Worm (Caenorhabditis elegans) whole organism, early embryonic: ENCODE measurements around the gene gba-2.

Experiments
- B0310.2 ChIP-seq: sonication (generic microtip); optimal IDR thresholded peaks from 2 replicates; lab custom pipeline; 2016; ENCODE audit warnings: mild to moderate bottlenecking, missing genetic modification characterization, missing compliant biosample characterization
- F13C5.2 ChIP-seq: sonication (generic microtip); optimal IDR thresholded peaks from 2 replicates; lab custom pipeline; 2017; ENCODE audit warnings: mild to moderate bottlenecking, missing genetic modification characterization, inconsistent platforms, missing compliant biosample characterization
- aly-1 ChIP-seq: sonication (generic microtip); optimal IDR thresholded peaks from 2 replicates; lab custom pipeline; 2016; ENCODE audit warnings: missing genetic modification characterization, missing compliant biosample characterization
- ama-1 ChIP-seq: fragments of 150-350 bp; optimal IDR thresholded peaks from 2 replicates; lab custom pipeline; 2014
- ceh-13 ChIP-seq: fragments of 200-800 bp; sonication (Bioruptor generic); optimal IDR thresholded peaks from 2 replicates; lab custom pipeline; 2018; ENCODE audit warnings: mild to moderate bottlenecking, missing genetic modification characterization, missing compliant biosample characterization
- ceh-36 ChIP-seq: sonication (generic microtip); optimal IDR thresholded peaks from 2 replicates; lab custom pipeline; 2016; ENCODE audit warnings: missing genetic modification characterization, inconsistent platforms, missing compliant biosample characterization
- ets-7 ChIP-seq: sonication (generic microtip); optimal IDR thresholded peaks from 2 replicates; lab custom pipeline; 2016; ENCODE audit warnings: missing genotype, missing genetic modification characterization, missing compliant biosample characterization
- flt-1 ChIP-seq: fragments of 200-800 bp; sonication (Bioruptor generic); IDR thresholded peaks from 2 replicates; pipeline ENCODE4 v1.3.6; 2022; ENCODE audit warnings: missing genetic modification characterization, missing compliant biosample characterization
- hmbx-1 ChIP-seq: sonication (generic microtip); optimal IDR thresholded peaks from 2 replicates; lab custom pipeline; 2016; ENCODE audit warnings: mild to moderate bottlenecking, missing genetic modification characterization, missing compliant biosample characterization
- hmg-4 ChIP-seq: fragments of 200-800 bp; sonication (Bioruptor generic); optimal IDR thresholded peaks from 2 replicates; lab custom pipeline; 2018; ENCODE audit warnings: mild to moderate bottlenecking, missing genetic modification characterization, missing compliant biosample characterization
- hnd-1 ChIP-seq: sonication (generic microtip); optimal IDR thresholded peaks from 2 replicates; lab custom pipeline; 2016; ENCODE audit warnings: missing genetic modification characterization, missing compliant biosample characterization
- pes-1 ChIP-seq: fragments of 200-800 bp; sonication (Bioruptor generic); IDR thresholded peaks from 2 replicates; pipeline ENCODE4 v1.3.6; 2022; ENCODE audit warnings: missing genetic modification reagents, missing genetic modification characterization, missing compliant biosample characterization
- scrt-1 ChIP-seq: fragments of 200-800 bp; sonication (Bioruptor generic); IDR thresholded peaks from 2 replicates; pipeline ENCODE4 v1.3.6; 2022; ENCODE audit warnings: missing genetic modification characterization, missing compliant biosample characterization
- sea-1 ChIP-seq: fragments of 200-800 bp; sonication (Bioruptor generic); conservative IDR thresholded peaks from 2 replicates; pipeline ENCODE4 v1.3.6; 2022; ENCODE audit warnings: missing genetic modification characterization, missing compliant biosample characterization
- tbx-11 ChIP-seq: fragments of 200-800 bp; sonication (Bioruptor generic); IDR thresholded peaks from 2 replicates; pipeline ENCODE4 v1.3.6; 2022; ENCODE audit warnings: missing genetic modification characterization, missing compliant biosample characterization
- tbx-37 ChIP-seq: fragments of 200-800 bp; sonication (Bioruptor generic); conservative IDR thresholded peaks from 2 replicates; pipeline ENCODE4 v1.3.6; 2022; ENCODE audit warnings: missing genetic modification reagents, missing genetic modification characterization, missing compliant biosample characterization
- tra-4 ChIP-seq: sonication (generic microtip); optimal IDR thresholded peaks from 2 replicates; lab custom pipeline; 2017; ENCODE audit warnings: missing genetic modification characterization, missing compliant biosample characterization

Gene gba-2

ce11 chrII:2197555-2198288, 11.5 kb upstream of the gba-2 start, which contains the start of gene C33C12.1:
TSS of gene C33C12.1 (plus strand) at chrII:2198238.
- TF ChIP-seq ceh-36 (tag; lab: Kevin White, UChicago): no peak
- no peak for TF ChIP-seq ama-1 (lab: Kevin White, UChicago)
- no peak for TF ChIP-seq hmg-4 (GFP tag; lab: Kevin White, UChicago)
- TF ChIP-seq flt-1 (GFP tag; lab: Robert Waterston, UW): no peak
- TF ChIP-seq tbx-37 (GFP tag; lab: Robert Waterston, UW): no peak
- no peak for TF ChIP-seq ceh-13
- no peak for TF ChIP-seq aly-1 (tag; lab: Kevin White, UChicago)
- no peak for TF ChIP-seq B0310.2 (tag; lab: Kevin White, UChicago)

ce11 chrII:2196742-2197141, 10.5 kb upstream of the gba-2 start:
- TF ChIP-seq tbx-11 (GFP tag; lab: Robert Waterston, UW) (no peak), pes-1 (no peak), ceh-36 (tag; lab: Kevin White, UChicago) (no peak), hmg-4 (GFP tag; lab: Kevin White, UChicago) (no peak), hnd-1 (tag; lab: Kevin White, UChicago) (no peak)

- no peak for TF ChIP-seq tbx-37 (GFP tag; lab: Robert Waterston, UW)
- TF ChIP-seq sea-1: no peak
- TF ChIP-seq ets-7 (tag; lab: Kevin White, UChicago): no peak
- TF ChIP-seq F13C5.2: peak; percentile 1
Measured at ce11 chrII:2195541-2195940, 9.3 kb upstream of the gba-2 start.

ce11 chrII:2192267-2192666, 6.0 kb upstream of the gba-2 start:
- no peak for TF ChIP-seq tra-4 (tag; lab: Kevin White, UChicago)
- TF ChIP-seq ets-7 (tag; lab: Kevin White, UChicago): no peak
- no peak for TF ChIP-seq B0310.2 (tag; lab: Kevin White, UChicago)
- no peak for TF ChIP-seq ceh-36 (tag; lab: Kevin White, UChicago)
- TF ChIP-seq ceh-13: no peak
- TF ChIP-seq flt-1 (GFP tag; lab: Robert Waterston, UW): no peak
- no peak for TF ChIP-seq F13C5.2
- TF ChIP-seq sea-1: no peak
- TF ChIP-seq hnd-1 (tag; lab: Kevin White, UChicago): no peak
- no peak for TF ChIP-seq tbx-37 (GFP tag; lab: Robert Waterston, UW)
- no peak for TF ChIP-seq aly-1 (tag; lab: Kevin White, UChicago)
- no peak for TF ChIP-seq scrt-1
- no peak for TF ChIP-seq pes-1
- TF ChIP-seq tbx-11 (GFP tag; lab: Robert Waterston, UW): no peak
- no peak for TF ChIP-seq ama-1 (lab: Kevin White, UChicago)
- TF ChIP-seq hmbx-1 (tag; lab: Kevin White, UChicago): no peak
- no peak for TF ChIP-seq hmg-4 (GFP tag; lab: Kevin White, UChicago)

DNA sequence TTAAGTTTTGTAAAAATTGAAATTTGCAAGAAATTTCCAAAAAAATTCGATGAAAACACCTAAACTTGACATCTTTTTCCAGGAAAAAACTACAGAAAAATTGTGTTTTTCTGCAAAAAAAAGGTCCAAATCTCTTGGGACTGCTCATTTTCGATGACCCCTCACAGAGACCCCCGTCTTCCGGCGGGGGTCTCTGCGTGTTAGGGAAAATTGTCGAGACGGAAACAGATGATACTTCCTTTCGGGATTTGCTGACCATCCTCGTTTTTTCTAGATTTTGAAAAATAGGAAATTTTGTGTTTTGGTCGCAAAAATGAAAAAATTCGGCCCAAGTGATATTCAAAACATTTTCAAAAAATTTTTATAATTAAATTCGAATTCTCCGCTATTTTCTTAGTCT, 5.1 kb upstream of the gba-2 start:
- TF ChIP-seq F13C5.2 (no peak), hmbx-1 (tag; lab: Kevin White, UChicago) (no peak), ets-7 (tag; lab: Kevin White, UChicago) (no peak), ceh-36 (tag; lab: Kevin White, UChicago) (no peak), tbx-37 (GFP tag; lab: Robert Waterston, UW) (no peak), sea-1 (no peak), hmg-4 (GFP tag; lab: Kevin White, UChicago) (no peak), ama-1 (lab: Kevin White, UChicago) (no peak), hnd-1 (tag; lab: Kevin White, UChicago) (no peak), scrt-1 (no peak), B0310.2 (tag; lab: Kevin White, UChicago) (no peak), ceh-13 (no peak), pes-1 (no peak), tbx-11 (GFP tag; lab: Robert Waterston, UW) (no peak), tra-4 (tag; lab: Kevin White, UChicago) (no peak), aly-1 (tag; lab: Kevin White, UChicago) (no peak), flt-1 (GFP tag; lab: Robert Waterston, UW) (no peak)

- TF ChIP-seq B0310.2 (tag; lab: Kevin White, UChicago) (no peak), tbx-37 (GFP tag; lab: Robert Waterston, UW) (no peak), ceh-13 (no peak), aly-1 (tag; lab: Kevin White, UChicago) (no peak), ama-1 (lab: Kevin White, UChicago) (no peak), tbx-11 (GFP tag; lab: Robert Waterston, UW) (no peak)
Measured at ce11 chrII:2190522-2190921, 4.3 kb upstream of the gba-2 start.

DNA sequence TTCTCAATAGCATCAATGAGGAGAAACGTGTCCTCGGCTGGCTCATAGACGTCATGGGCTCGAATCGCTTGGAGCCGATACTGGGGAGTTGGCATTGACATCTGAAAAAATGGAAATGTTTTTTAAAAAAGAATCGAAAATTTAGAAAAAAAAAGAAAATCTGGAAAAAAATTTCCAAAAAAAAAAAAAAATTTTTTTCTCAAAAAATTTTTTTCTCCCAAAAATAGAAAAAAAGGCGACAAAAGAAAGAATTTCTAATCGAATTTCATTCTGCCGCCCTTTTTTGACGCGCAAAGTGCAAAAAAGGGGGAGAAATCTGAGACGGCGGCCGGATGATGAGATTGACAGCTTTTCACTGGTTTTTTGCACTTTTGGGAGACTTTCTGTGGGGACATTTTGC, 3.1 kb upstream of the gba-2 start, which contains the start of gene mtq-2:
Gene mtq-2, minus strand, starts transcription at position 101 of the 400 bp plus-strand sequence.
- TF ChIP-seq hnd-1 (tag; lab: Kevin White, UChicago) (no peak), ets-7 (tag; lab: Kevin White, UChicago) (no peak), tbx-37 (GFP tag; lab: Robert Waterston, UW) (no peak), hmbx-1 (tag; lab: Kevin White, UChicago) (no peak), F13C5.2 (no peak), ceh-13 (no peak), sea-1 (no peak), B0310.2 (tag; lab: Kevin White, UChicago) (no peak), scrt-1 (no peak), ceh-36 (tag; lab: Kevin White, UChicago) (no peak), pes-1 (no peak), aly-1 (tag; lab: Kevin White, UChicago) (no peak), ama-1 (lab: Kevin White, UChicago) (no peak), flt-1 (GFP tag; lab: Robert Waterston, UW) (no peak)
